Worm (Caenorhabditis elegans): ENCODE data around the gene sdha-1.
"Not testable (repeated sequence)": the region's sequence is repeated elsewhere in the genome, so short reads cannot be mapped to it uniquely, and the experiment has no call there.

sdha-1 gene

ce11 chrX:8535006-8535405 is 10.8 kb downstream of the sdha-1 start, which contains the start of gene nspc-1:
Gene nspc-1, minus strand, starts transcription at chrX:8535106.
- TF ChIP-seq npax-4, sox-4, ceh-34 (tag; optimal IDR thresholded peaks at IDR 0.05): not testable (repeated sequence)

DNA sequence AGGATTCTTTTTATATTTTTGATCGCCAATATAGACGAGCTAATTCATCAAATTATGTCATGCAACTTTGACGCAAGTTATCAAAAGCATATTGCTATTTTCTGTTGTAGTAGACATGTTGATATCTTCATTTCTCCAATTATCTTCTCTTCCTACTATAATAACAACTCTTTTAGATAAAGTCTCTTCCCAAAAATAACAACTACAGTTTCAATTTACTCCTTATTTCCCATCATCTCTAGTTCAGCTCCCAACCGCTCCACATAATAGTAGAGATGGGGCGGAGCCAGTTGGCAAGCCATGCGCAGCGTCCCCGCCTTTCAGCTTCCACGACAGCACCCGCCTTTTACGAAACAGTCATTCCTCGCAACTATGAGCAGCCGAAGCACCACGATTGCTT is 17.9 kb downstream of the sdha-1 start, which contains the start of gene flp-5:
TSS of gene flp-5 (plus strand) at position 301 of the 400 bp plus-strand sequence.
- no peak for TF ChIP-seq F13H6.1 (tag; optimal IDR thresholded peaks at IDR 0.05)
- no peak for TF ChIP-seq nhr-232 (tag; optimal IDR thresholded peaks at IDR 0.05)
- TF ChIP-seq sox-2 (GFP tag; IDR thresholded peaks at IDR 0.05): no peak
- TF ChIP-seq unc-42 (tag; optimal IDR thresholded peaks at IDR 0.05): no peak
- TF ChIP-seq npax-4 (tag; optimal IDR thresholded peaks at IDR 0.05): no peak
- no peak for TF ChIP-seq K02D7.2 (tag; optimal IDR thresholded peaks at IDR 0.05)
- TF ChIP-seq rnt-1 (tag; optimal IDR thresholded peaks at IDR 0.05): no peak
- TF ChIP-seq hlh-15 (tag; optimal IDR thresholded peaks at IDR 0.05): no peak
- no peak for TF ChIP-seq Y22D7AL.16 (tag; optimal IDR thresholded peaks at IDR 0.05)
- TF ChIP-seq ceh-31 (tag; optimal IDR thresholded peaks at IDR 0.05): no peak

- no peak for TF ChIP-seq F13H6.1 (tag; optimal IDR thresholded peaks at IDR 0.05)
- no peak for TF ChIP-seq fkh-10 (GFP tag; optimal IDR thresholded peaks at IDR 0.05)
- no peak for TF ChIP-seq dmd-4 (tag; optimal IDR thresholded peaks at IDR 0.05; ENCODE audit: borderline replicate concordance)
- TF ChIP-seq eyg-1 (tag; optimal IDR thresholded peaks at IDR 0.05): no peak
- no peak for TF ChIP-seq ceh-48 (tag; optimal IDR thresholded peaks at IDR 0.05)
- no peak for TF ChIP-seq pha-2 (tag; optimal IDR thresholded peaks at IDR 0.05)
- TF ChIP-seq lim-6 (tag; optimal IDR thresholded peaks at IDR 0.05): no peak
- TF ChIP-seq ceh-6 (GFP tag; optimal IDR thresholded peaks at IDR 0.05): no peak
- TF ChIP-seq ceh-45 (GFP tag; IDR thresholded peaks at IDR 0.05): no peak
- no peak for TF ChIP-seq fax-1 (tag; optimal IDR thresholded peaks at IDR 0.05)
- no peak for TF ChIP-seq ama-1 (optimal IDR thresholded peaks at IDR 0.05)
- no peak for TF ChIP-seq ceh-9 (tag; optimal IDR thresholded peaks at IDR 0.05)
- TF ChIP-seq pha-4 (tag; optimal IDR thresholded peaks at IDR 0.05): no peak
- TF ChIP-seq unc-55 (GFP tag; optimal IDR thresholded peaks at IDR 0.05): no peak
- TF ChIP-seq pqm-1 (tag; optimal IDR thresholded peaks at IDR 0.05): no peak
- TF ChIP-seq ttx-3 (tag; optimal IDR thresholded peaks at IDR 0.05): no peak
- TF ChIP-seq lin-11 (tag; optimal IDR thresholded peaks at IDR 0.05): no peak
- no peak for TF ChIP-seq mec-3 (tag; optimal IDR thresholded peaks at IDR 0.05; ENCODE audit: borderline replicate concordance)
- no peak for TF ChIP-seq ceh-34 (tag; optimal IDR thresholded peaks at IDR 0.05)
Observed at ce11 chrX:8523000-8523399, 22.8 kb downstream of the sdha-1 start.

ce11 chrX:8521614-8522013 is 24.2 kb downstream of the sdha-1 start, which contains the start of gene C03G5.14:
Gene C03G5.14, plus strand, starts transcription at chrX:8521914.
- TF ChIP-seq ceh-45 (GFP tag; IDR thresholded peaks at IDR 0.05) (no peak), hlh-8 (tag; optimal IDR thresholded peaks at IDR 0.05) (no peak), ttx-3 (tag; optimal IDR thresholded peaks at IDR 0.05) (no peak), tbx-7 (tag; optimal IDR thresholded peaks at IDR 0.05) (no peak), pqm-1 (tag; optimal IDR thresholded peaks at IDR 0.05) (no peak), ceh-6 (GFP tag; optimal IDR thresholded peaks at IDR 0.05) (no peak), unc-42 (tag; optimal IDR thresholded peaks at IDR 0.05) (no peak), unc-86 (tag; optimal IDR thresholded peaks at IDR 0.05) (no peak), sox-2 (GFP tag; IDR thresholded peaks at IDR 0.05) (no peak), unc-55 (GFP tag; optimal IDR thresholded peaks at IDR 0.05) (no peak), fax-1 (tag; optimal IDR thresholded peaks at IDR 0.05) (no peak), npax-4 (tag; optimal IDR thresholded peaks at IDR 0.05) (no peak), T23F11.4 (GFP tag; optimal IDR thresholded peaks at IDR 0.05) (no peak), ceh-31 (tag; optimal IDR thresholded peaks at IDR 0.05) (no peak), lim-6 (tag; optimal IDR thresholded peaks at IDR 0.05) (no peak), K02D7.2 (tag; optimal IDR thresholded peaks at IDR 0.05) (no peak), elt-4 (tag; optimal IDR thresholded peaks at IDR 0.05) (no peak), ceh-9 (tag; optimal IDR thresholded peaks at IDR 0.05) (no peak), hlh-30 (tag; optimal IDR thresholded peaks at IDR 0.05; ENCODE audit: insufficient read depth) (no peak)
